Worm (Caenorhabditis elegans): ENCODE measurements around the gene T24F1.4.

- TF ChIP-seq him-1 (tag; optimal IDR thresholded peaks at IDR 0.05) (no peak), dao-5 (tag; optimal IDR thresholded peaks at IDR 0.05) (no peak)
These were observed 19.3 kb upstream of the T24F1.4 start for ce11 chrII:11333375-11333774.

All from whole organism, L4/young adult.